Worm (Caenorhabditis elegans): ENCODE measurements around the gene R09D1.14.

Gene R09D1.14

DNA sequence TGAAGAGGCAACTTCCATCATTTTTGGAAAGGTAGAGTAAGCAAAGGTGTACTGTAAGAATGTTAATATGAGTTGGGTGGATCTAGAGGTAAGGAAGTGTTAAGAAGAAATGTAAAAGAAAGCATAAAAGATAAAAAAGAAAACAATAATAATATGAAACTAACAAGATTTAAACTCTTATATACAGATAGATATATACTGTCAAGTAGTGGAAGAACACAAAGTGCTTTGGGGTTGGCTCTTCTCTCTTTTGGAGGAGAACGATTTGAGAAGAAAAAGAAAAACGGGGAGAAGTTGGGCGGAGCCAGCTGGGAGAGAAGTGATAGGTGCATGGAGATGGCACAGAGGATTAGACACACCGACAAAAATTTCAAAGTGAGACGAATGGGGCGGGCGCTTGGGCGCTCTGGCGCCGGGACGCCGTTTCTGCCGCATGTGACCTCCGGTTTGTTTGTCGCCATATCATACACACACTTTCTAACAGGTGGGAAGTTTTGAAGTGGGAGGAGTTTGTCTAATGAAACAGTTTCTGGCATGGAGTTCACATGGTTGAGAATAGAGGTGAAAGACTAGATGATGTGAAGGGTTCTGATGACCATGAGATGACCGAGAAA is 28.1 kb upstream of the R09D1.14 start, which contains the start of gene T19H5.4:
T19H5.4 (minus strand) TSS at position 51 of the 614 bp plus-strand sequence.
- TF ChIP-seq klf-2 (GFP tag; conservative IDR thresholded peaks at IDR 0.05): no peak
- TF ChIP-seq ztf-23 (GFP tag; IDR thresholded peaks at IDR 0.05): no peak
- TF ChIP-seq ref-1 (GFP tag; conservative IDR thresholded peaks at IDR 0.05): no peak; the same call in 1 of the 2 replicates

DNA sequence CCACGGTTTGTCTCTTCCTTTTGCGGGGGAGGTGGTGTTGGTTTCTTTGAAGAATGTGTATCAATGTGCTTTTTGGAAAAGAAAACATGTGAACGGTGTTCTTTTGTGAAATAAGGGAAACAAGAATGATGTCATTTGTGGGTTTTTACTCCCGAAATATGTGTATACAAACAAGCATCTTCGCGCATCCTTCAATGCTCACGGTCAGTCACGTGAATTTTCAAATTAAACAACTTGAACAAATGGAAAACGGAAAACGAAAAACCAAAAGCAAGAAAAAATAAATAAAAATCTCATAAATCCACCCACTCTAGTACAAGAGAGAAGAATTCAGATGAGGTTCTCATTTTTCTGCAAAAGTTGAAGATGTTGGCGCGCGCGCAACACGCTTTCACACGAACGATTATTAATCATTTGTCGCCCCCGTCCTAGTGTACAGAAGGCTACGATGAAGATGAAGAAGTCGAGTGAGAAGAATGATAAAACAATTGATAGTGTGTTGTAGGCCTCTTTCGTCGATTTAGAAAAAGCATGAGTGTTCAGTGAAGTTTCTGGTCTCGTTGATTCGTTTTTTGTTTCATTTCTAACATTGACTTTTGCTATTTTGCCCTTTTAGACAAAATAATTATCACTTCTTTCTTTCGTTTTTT is 25.8 kb upstream of the R09D1.14 start:
- TF ChIP-seq cog-1 (tag; optimal IDR thresholded peaks at IDR 0.05) (no peak), T22C8.4 (GFP tag; IDR thresholded peaks at IDR 0.05) (no peak), flt-1 (GFP tag; IDR thresholded peaks at IDR 0.05) (no peak), ztf-23 (GFP tag; IDR thresholded peaks at IDR 0.05) (no peak), klf-2 (GFP tag; conservative IDR thresholded peaks at IDR 0.05) (no peak), tab-1 (GFP tag; IDR thresholded peaks at IDR 0.05) (no peak), med-1 (GFP tag; optimal IDR thresholded peaks at IDR 0.05; ENCODE audit: insufficient read depth) (no peak), ztf-29 (GFP tag; IDR thresholded peaks at IDR 0.05) (no peak), ref-1 (GFP tag; conservative IDR thresholded peaks at IDR 0.05) (no peak)

DNA sequence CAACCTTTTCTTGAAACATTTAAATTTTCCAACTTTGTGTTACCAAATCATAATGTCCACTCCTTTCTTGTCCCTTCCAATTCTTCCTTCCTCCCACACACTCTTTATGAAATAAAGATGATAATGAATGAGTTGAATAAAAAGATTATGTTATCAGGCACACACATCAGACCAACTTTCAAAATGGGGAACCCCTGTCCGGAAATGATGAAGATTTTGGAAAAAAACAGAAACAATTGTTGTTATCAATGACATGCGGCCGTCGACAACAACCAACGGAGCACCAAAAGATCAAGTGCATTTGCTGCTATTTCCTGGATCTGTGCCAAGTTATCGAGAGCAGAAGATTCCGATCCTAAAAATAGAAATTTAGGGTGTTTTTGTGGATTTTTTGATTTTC is 24.0 kb upstream of the R09D1.14 start:
- no peak for TF ChIP-seq tab-1 (GFP tag; IDR thresholded peaks at IDR 0.05)
- no peak for TF ChIP-seq ref-1 (GFP tag; conservative IDR thresholded peaks at IDR 0.05)
- TF ChIP-seq med-1 (GFP tag; optimal IDR thresholded peaks at IDR 0.05; ENCODE audit: insufficient read depth): no peak
- TF ChIP-seq cog-1 (tag; optimal IDR thresholded peaks at IDR 0.05): no peak

DNA sequence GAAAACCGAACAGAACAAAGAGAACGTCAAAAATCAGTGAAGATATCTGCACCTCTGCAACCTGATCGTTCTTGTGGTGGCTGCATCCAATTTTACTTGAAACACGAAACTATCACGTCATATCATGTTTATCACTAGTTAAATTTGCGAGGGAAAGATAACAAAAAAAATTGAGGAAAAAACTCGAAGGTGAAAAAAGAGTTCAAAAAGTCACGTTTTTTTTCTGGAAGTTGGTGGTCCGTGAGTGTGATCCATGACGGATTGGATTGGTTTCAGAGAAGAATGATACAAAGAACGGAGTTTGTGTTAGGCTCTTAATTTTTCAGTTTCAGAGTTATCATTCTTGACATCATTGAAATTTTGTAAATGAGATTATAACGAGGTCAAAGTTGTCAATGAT is 23.2 kb upstream of the R09D1.14 start:
- TF ChIP-seq flt-1 (GFP tag; IDR thresholded peaks at IDR 0.05) (no peak), tab-1 (GFP tag; IDR thresholded peaks at IDR 0.05) (no peak), med-1 (GFP tag; optimal IDR thresholded peaks at IDR 0.05; ENCODE audit: insufficient read depth) (no peak), ref-1 (GFP tag; conservative IDR thresholded peaks at IDR 0.05) (no peak), cog-1 (tag; optimal IDR thresholded peaks at IDR 0.05) (no peak), klf-2 (GFP tag; conservative IDR thresholded peaks at IDR 0.05) (no peak)

DNA sequence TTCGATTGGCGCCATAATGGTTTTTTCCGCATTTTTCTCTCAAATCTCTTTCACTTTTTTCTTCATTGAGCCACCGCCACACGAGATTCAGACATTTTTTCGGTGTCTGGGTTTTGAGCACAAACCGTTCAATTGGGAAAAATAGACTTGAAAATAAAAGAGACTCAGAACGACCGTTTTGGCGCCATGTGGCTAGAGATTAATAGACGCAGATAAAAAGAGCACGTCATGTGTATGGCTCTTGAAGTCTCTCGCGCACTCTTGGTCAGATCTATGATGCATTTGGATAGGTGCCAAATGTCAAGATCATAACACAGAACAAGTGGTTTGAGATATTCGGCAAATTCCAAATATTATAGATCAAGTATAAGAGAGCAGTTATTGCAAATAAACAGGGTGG is 22.1 kb upstream of the R09D1.14 start:
- TF ChIP-seq tab-1 (GFP tag; IDR thresholded peaks at IDR 0.05): no peak
- TF ChIP-seq med-1 (GFP tag; optimal IDR thresholded peaks at IDR 0.05; ENCODE audit: insufficient read depth): no peak
- TF ChIP-seq cog-1 (tag; optimal IDR thresholded peaks at IDR 0.05): no peak
- no peak for TF ChIP-seq ztf-23 (GFP tag; IDR thresholded peaks at IDR 0.05)
- no peak for TF ChIP-seq flt-1 (GFP tag; IDR thresholded peaks at IDR 0.05)
- TF ChIP-seq ztf-29 (GFP tag; IDR thresholded peaks at IDR 0.05): no peak
- TF ChIP-seq ref-1 (GFP tag; conservative IDR thresholded peaks at IDR 0.05): no peak
- TF ChIP-seq klf-2 (GFP tag; conservative IDR thresholded peaks at IDR 0.05): no peak
- TF ChIP-seq T22C8.4 (GFP tag; IDR thresholded peaks at IDR 0.05): no peak

DNA sequence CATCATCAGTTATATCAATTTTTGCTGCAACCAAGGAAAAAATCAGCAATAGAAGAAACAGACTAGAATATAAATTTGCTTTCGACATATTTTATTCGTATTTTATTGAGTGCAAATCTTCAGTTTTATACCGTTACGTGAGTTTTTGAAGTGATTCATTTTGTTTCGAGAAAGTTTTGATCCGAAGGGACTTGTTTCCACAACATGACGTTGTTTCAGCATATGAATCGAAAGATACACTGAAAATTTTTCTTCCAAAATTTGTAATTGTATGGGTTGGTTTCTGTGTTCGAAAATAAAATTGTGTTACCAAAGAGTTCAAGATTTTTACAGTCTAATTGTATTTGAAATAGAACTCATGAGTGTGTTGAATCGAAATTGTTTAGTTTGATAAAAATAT is 20.6 kb upstream of the R09D1.14 start, which contains the start of gene T19H5.7:
T19H5.7 (minus strand) TSS at position 101 of the 400 bp plus-strand sequence.
- no peak for TF ChIP-seq tab-1 (GFP tag; IDR thresholded peaks at IDR 0.05)

DNA sequence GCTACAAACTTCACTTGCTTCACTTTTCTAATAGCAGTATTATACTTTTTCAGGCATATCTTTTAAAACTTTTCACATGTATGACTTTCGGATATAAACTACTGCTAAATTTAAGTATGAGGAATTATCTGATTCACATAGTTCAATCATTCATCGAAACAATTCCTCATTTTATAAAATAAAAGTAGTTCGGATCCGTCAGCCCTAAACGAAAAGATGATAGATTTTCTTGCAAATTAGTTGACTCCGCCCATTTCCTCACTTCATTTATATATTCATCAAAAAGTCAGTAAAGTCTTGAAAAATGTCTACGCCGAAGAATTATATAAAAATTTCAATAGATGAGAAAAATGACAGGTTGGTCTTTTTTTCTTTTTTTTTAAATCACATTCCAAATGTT is 18.2 kb upstream of the R09D1.14 start, which contains the start of gene chil-27:
chil-27 (plus strand) TSS at position 301 of the 400 bp plus-strand sequence.
- TF ChIP-seq ztf-23 (GFP tag; IDR thresholded peaks at IDR 0.05): no peak
- TF ChIP-seq cog-1 (tag; optimal IDR thresholded peaks at IDR 0.05): no peak
- no peak for TF ChIP-seq klf-2 (GFP tag; conservative IDR thresholded peaks at IDR 0.05)
- TF ChIP-seq ref-1 (GFP tag; conservative IDR thresholded peaks at IDR 0.05): no peak
- no peak for TF ChIP-seq T22C8.4 (GFP tag; IDR thresholded peaks at IDR 0.05)

DNA sequence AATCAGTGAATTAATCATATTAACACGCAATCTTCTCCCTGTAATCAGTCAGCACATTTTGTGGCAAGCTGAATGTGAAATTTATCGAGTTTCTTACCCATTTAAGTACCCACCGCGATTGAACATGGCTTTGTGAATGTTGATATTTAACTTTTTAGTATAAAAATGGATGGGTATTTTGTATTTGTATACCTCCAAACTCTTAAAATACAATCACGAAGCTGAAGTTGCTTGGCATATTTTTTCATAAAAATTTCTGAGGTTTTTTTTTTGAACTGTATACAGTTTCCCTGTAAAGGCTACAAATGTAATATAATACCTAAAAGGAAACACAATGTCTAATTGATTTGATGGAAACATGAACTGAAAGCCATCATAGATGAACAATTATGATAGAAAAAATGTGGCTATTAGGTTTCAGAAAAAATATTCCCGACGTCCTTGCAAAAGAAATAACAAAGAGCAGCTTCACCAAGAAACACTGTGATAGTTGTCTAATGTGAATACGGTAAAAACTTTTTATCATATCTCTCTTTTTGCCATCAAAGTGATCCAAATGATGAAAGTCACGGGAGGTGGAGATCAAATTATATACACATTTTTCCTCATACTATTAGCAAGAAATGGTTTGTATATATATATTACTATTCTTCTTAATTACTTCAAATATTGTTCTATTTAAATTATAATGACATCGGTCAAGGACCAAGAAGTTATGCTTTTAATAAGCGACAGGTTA is 15.2 kb upstream of the R09D1.14 start, which contains the start of the genes chil-25 and chil-26:
chil-25 (minus strand) TSS at position 101 of the 739 bp plus-strand sequence.
chil-26 (plus strand) TSS at position 689 of the 739 bp plus-strand sequence.
- no peak for TF ChIP-seq cog-1 (tag; optimal IDR thresholded peaks at IDR 0.05)
- no peak for TF ChIP-seq ref-1 (GFP tag; conservative IDR thresholded peaks at IDR 0.05)
- no peak for TF ChIP-seq ztf-29 (GFP tag; IDR thresholded peaks at IDR 0.05)
- no peak for TF ChIP-seq ztf-23 (GFP tag; IDR thresholded peaks at IDR 0.05)
- no peak for TF ChIP-seq med-1 (GFP tag; optimal IDR thresholded peaks at IDR 0.05; ENCODE audit: insufficient read depth)
- no peak for TF ChIP-seq T22C8.4 (GFP tag; IDR thresholded peaks at IDR 0.05)
- no peak for TF ChIP-seq flt-1 (GFP tag; IDR thresholded peaks at IDR 0.05)
- no peak for TF ChIP-seq klf-2 (GFP tag; conservative IDR thresholded peaks at IDR 0.05)

DNA sequence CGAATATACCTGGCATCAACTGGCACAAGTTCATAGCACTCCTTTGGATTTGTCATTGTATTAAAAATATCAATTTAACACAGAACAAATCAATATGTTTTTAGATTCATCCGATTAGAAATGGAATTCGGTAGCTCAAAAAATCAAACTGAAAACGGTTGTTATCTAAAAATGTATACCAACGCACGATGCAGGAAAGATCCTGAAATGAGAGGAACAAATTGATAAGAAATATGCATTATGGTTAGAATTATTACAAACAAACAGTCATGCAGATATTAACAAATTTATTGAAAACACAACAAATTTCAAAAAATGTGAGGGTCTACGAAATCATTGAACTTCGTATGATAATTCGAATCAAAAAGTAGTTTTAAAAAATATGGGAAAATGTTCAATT is 10.7 kb upstream of the R09D1.14 start, which contains the start of gene T19H5.6:
T19H5.6 (minus strand) TSS at position 195 of the 400 bp plus-strand sequence.
- TF ChIP-seq klf-2 (GFP tag; conservative IDR thresholded peaks at IDR 0.05): no peak
- no peak for TF ChIP-seq med-1 (GFP tag; optimal IDR thresholded peaks at IDR 0.05; ENCODE audit: insufficient read depth)
- TF ChIP-seq ztf-23 (GFP tag; IDR thresholded peaks at IDR 0.05): no peak
- TF ChIP-seq tab-1 (GFP tag; IDR thresholded peaks at IDR 0.05): no peak
- TF ChIP-seq ref-1 (GFP tag; conservative IDR thresholded peaks at IDR 0.05): no peak
- no peak for TF ChIP-seq T22C8.4 (GFP tag; IDR thresholded peaks at IDR 0.05)
- TF ChIP-seq flt-1 (GFP tag; IDR thresholded peaks at IDR 0.05): no peak
- no peak for TF ChIP-seq ztf-29 (GFP tag; IDR thresholded peaks at IDR 0.05)
- no peak for TF ChIP-seq cog-1 (tag; optimal IDR thresholded peaks at IDR 0.05)

DNA sequence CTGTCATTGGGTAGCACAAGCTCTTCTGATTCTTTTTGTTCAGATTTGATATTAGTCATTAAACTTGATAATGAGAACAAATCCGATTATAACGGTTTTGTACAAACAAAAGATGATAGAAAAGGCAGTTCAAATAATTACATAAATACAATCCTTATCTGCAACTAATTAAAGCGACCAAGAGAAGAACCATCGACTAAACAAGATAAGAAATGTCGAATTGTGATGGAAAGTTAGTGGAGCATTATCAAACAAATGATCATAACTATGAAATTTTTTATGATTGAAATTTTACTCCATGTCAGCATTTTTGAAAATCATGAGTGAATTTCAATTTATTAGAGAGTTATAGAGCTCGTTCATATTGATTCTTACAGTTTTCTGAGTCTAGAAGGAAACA is 9.1 kb upstream of the R09D1.14 start, which contains the start of gene chil-23:
chil-23 (minus strand) TSS at position 198 of the 400 bp plus-strand sequence.
- TF ChIP-seq ztf-23 (GFP tag; IDR thresholded peaks at IDR 0.05): no peak
- TF ChIP-seq ref-1 (GFP tag; conservative IDR thresholded peaks at IDR 0.05): no peak
- TF ChIP-seq tab-1 (GFP tag; IDR thresholded peaks at IDR 0.05): no peak
- TF ChIP-seq cog-1 (tag; optimal IDR thresholded peaks at IDR 0.05): no peak
- TF ChIP-seq klf-2 (GFP tag; conservative IDR thresholded peaks at IDR 0.05): no peak
- TF ChIP-seq flt-1 (GFP tag; IDR thresholded peaks at IDR 0.05): no peak
- no peak for TF ChIP-seq med-1 (GFP tag; optimal IDR thresholded peaks at IDR 0.05; ENCODE audit: insufficient read depth)
- no peak for TF ChIP-seq ztf-29 (GFP tag; IDR thresholded peaks at IDR 0.05)
- no peak for TF ChIP-seq T22C8.4 (GFP tag; IDR thresholded peaks at IDR 0.05)
